Fruit fly (Drosophila melanogaster): ENCODE results near the gene Hsp27.

Hsp27 gene

DNA sequence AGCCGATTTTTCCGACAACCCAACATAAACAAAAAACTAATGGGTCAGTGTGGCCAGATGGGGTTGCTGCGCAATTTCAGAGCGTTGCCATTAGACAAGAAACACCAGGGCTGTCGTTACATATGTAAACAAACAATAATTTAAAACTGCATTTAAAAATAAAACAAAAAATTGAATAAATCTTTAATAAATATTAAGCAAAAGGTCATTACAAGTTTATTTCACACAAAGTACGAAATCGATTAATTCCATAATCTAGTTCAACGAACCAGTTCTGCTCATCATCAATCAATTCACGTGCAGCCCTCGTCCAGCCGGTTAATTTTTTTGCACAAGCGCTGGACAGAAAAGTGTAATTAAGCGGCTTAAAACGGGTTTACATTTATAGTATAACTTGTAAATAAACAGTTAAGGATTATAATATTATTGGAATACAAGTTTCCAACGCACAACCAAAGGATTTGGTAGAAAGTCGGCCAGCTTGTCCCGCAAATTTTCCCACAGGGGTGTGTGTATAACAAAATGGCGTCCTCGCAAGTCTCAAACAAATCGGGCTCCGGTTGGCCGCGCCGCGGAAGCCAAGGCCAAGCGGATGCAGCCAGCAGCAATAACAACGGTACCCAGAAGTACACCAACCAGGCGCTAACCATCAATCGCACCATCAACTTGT is 27.0 kb downstream of the Hsp27 start, which contains the start of the genes CG4022 and Cpsf5 (continued):
- TF ChIP-seq CG11560 (tag; IDR thresholded peaks at IDR 0.05) (0 out of 3 replicates have a peak, but pooled peaks have one; percentile 20), CG10274 (GFP tag; optimal IDR thresholded peaks at IDR 0.05) (no peak), B-H2 (GFP tag; optimal IDR thresholded peaks at IDR 0.05) (peak; percentile 89), CG30431 (GFP tag; optimal IDR thresholded peaks at IDR 0.05) (peak; percentile 52), CG3995 (GFP tag; optimal IDR thresholded peaks at IDR 0.05) (peak; percentile 6), CG15073 (GFP tag; optimal IDR thresholded peaks at IDR 0.05) (no peak), sens (GFP tag) (peak; percentile 92), Bdp1 (GFP tag; optimal IDR thresholded peaks at IDR 0.05) (peak; percentile 67), jing (GFP tag; optimal IDR thresholded peaks at IDR 0.05) (peak; percentile 12), fd96Cb (tag; optimal IDR thresholded peaks at IDR 0.05) (peak; percentile 68), CrebB (tag; optimal IDR thresholded peaks at IDR 0.05) (peak; percentile 75), hbn (GFP tag; IDR thresholded peaks at IDR 0.05; ENCODE audit: partially characterized antibody) (no peak), CG17912 (GFP tag; optimal IDR thresholded peaks at IDR 0.05) (peak; percentile 56), CG11723 (GFP tag; optimal IDR thresholded peaks at IDR 0.05) (peak; percentile 52), CG16815 (GFP tag; optimal IDR thresholded peaks at IDR 0.05) (peak; percentile 70), Vsx1 (GFP tag; optimal IDR thresholded peaks at IDR 0.05) (no peak), Rx (GFP tag; IDR thresholded peaks at IDR 0.05) (peak; percentile 38; the same call in 1 of the 2 replicates), Sin3A (optimal IDR thresholded peaks at IDR 0.05) (peak; percentile 77), her (GFP tag; optimal IDR thresholded peaks at IDR 0.05) (no peak), CG34376 (GFP tag; optimal IDR thresholded peaks at IDR 0.05) (peak; percentile 23), emc (GFP tag; optimal IDR thresholded peaks at IDR 0.05) (peak; percentile 27), nerfin-1 (tag; optimal IDR thresholded peaks at IDR 0.05) (peak; percentile 69), CG4282 (GFP tag; optimal IDR thresholded peaks at IDR 0.05) (no peak), CG3065 (GFP tag; optimal IDR thresholded peaks at IDR 0.05) (peak; percentile 46), gt (GFP tag; IDR thresholded peaks at IDR 0.05) (peak; percentile 40; the same call in 1 of the 2 replicates), Antp (GFP tag; optimal IDR thresholded peaks at IDR 0.05) (peak; percentile 48), CG7357 (GFP tag; IDR thresholded peaks at IDR 0.05) (0 out of 3 replicates have a peak, but pooled peaks have one; percentile 55), CG2712 (tag; optimal IDR thresholded peaks at IDR 0.05) (peak; percentile 91), CG2199 (GFP tag; IDR thresholded peaks at IDR 0.05) (peak; percentile 26; the same call in 1 of the 3 replicates), ato (GFP tag; IDR thresholded peaks at IDR 0.05; ENCODE audit: partially characterized antibody) (no peak), CG1602 (GFP tag; optimal IDR thresholded peaks at IDR 0.05) (peak; percentile 73), Fer1 (GFP tag; optimal IDR thresholded peaks at IDR 0.05) (peak; percentile 82), TFAM (GFP tag; optimal IDR thresholded peaks at IDR 0.05) (no peak), Nf-YC (tag; optimal IDR thresholded peaks at IDR 0.05) (peak; percentile 79), CG15696 (tag; optimal IDR thresholded peaks at IDR 0.05) (peak; percentile 85), Dip2 (GFP tag; IDR thresholded peaks at IDR 0.05) (no peak), Neu2 (GFP tag; optimal IDR thresholded peaks at IDR 0.05; ENCODE audit: borderline replicate concordance) (no peak), CG10366 (GFP tag; IDR thresholded peaks at IDR 0.05) (peak; percentile 86), CG14860 (GFP tag; IDR thresholded peaks at IDR 0.05; ENCODE audit: partially characterized antibody) (no peak), CG12769 (tag; optimal IDR thresholded peaks at IDR 0.05) (peak; percentile 71), Usf (GFP tag; optimal IDR thresholded peaks at IDR 0.05) (peak; percentile 32), E2f2 (GFP tag; IDR thresholded peaks at IDR 0.05) (peak; percentile 70), vfl (GFP tag; optimal IDR thresholded peaks at IDR 0.05) (peak; percentile 54), zen2 (GFP tag; IDR thresholded peaks at IDR 0.05; ENCODE audit: partially characterized antibody) (no peak; the same call in 2 of the 3 replicates), danr (GFP tag; IDR thresholded peaks at IDR 0.05) (peak; percentile 52; the same call in 1 of the 2 replicates), CG10565 (GFP tag; optimal IDR thresholded peaks at IDR 0.05) (no peak), gfzf (GFP tag; optimal IDR thresholded peaks at IDR 0.05) (peak; percentile 71), tgo (GFP tag; IDR thresholded peaks at IDR 0.05) (peak; percentile 86), Blimp-1 (GFP tag; optimal IDR thresholded peaks at IDR 0.05) (peak; percentile 79), D19B (GFP tag; optimal IDR thresholded peaks at IDR 0.05) (peak; percentile 45)
